Worm (Caenorhabditis elegans): Measurements from ENCODE around the gene Y51H7C.13.

- TF ChIP-seq nhr-28 (tag; optimal IDR thresholded peaks at IDR 0.05) (no peak), elt-1 (tag; optimal IDR thresholded peaks at IDR 0.05) (no peak), ztf-11 (tag; optimal IDR thresholded peaks at IDR 0.05) (no peak), pha-4 (tag; optimal IDR thresholded peaks at IDR 0.05) (no peak), ceh-82 (tag; optimal IDR thresholded peaks at IDR 0.05) (no peak), nhr-237 (tag; optimal IDR thresholded peaks at IDR 0.05) (no peak), nfya-1 (tag; optimal IDR thresholded peaks at IDR 0.05; ENCODE audit: insufficient read depth) (no peak), lsy-12 (tag; optimal IDR thresholded peaks at IDR 0.05) (no peak), unc-39 (tag; optimal IDR thresholded peaks at IDR 0.05) (no peak), nhr-11 (tag; optimal IDR thresholded peaks at IDR 0.05) (no peak)
Measured at ce11 chrII:1500959-1501358, 34.6 kb upstream of the Y51H7C.13 start.

All from whole organism, L3 larva.